Fruit fly (Drosophila melanogaster): Measurements from ENCODE around the gene CCKLR-17D3.

Gene CCKLR-17D3

DNA sequence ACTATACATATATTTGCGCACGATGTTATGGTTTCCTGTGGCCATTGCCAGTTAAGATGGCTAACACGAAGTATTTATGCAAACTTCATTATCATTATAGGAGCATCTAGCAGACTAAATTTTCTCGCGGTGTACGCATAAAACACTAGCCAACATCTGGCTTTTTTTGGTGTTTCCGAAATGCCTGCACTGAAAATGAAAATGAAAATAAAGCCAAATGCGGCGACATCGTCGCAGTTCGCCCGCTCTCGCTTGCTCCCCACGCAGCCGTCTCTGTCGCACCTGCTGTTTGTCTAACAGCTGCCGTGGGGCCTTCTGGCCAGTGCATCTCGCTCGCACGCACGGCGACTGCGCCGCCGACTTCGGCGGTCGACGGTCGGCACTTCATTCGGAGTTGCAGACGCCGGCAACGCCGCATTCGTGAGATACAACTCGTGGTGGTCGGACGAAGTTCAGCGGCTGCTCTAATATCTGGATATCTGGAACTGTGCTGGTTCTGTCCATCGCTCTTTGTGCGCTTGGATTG lies 1.1 kb upstream of the CCKLR-17D3 start, which contains the start of gene CG6891 (continued):
- TF ChIP-seq Lpt (GFP tag; optimal IDR thresholded peaks at IDR 0.05) (no peak), nau (GFP tag; optimal IDR thresholded peaks at IDR 0.05) (peak; percentile 19), Dad (GFP tag; optimal IDR thresholded peaks at IDR 0.05) (no peak), CG9215 (GFP tag; IDR thresholded peaks at IDR 0.05) (no peak), CG8089 (GFP tag; optimal IDR thresholded peaks at IDR 0.05) (peak; percentile 20), CG15601 (tag; optimal IDR thresholded peaks at IDR 0.05) (peak; percentile 33), gt (GFP tag; IDR thresholded peaks at IDR 0.05) (no peak), fd3F (GFP tag; optimal IDR thresholded peaks at IDR 0.05) (no peak), Oaz (GFP tag; IDR thresholded peaks at IDR 0.05) (no peak), Ravus (GFP tag; IDR thresholded peaks at IDR 0.05) (no peak), Aef1 (GFP tag; IDR thresholded peaks at IDR 0.05) (no peak), CG15696 (tag; optimal IDR thresholded peaks at IDR 0.05) (no peak), CG8281 (tag; optimal IDR thresholded peaks at IDR 0.05) (no peak), CG18619 (GFP tag; optimal IDR thresholded peaks at IDR 0.05) (no peak), Adf1 (GFP tag; IDR thresholded peaks at IDR 0.05) (peak; percentile 91), zf30C (GFP tag; optimal IDR thresholded peaks at IDR 0.05) (peak; percentile 76), Awh (GFP tag; IDR thresholded peaks at IDR 0.05) (no peak), nmo (GFP tag; optimal IDR thresholded peaks at IDR 0.05) (peak; percentile 49), ci (GFP tag; IDR thresholded peaks at IDR 0.05) (peak; percentile 69), salm (tag; optimal IDR thresholded peaks at IDR 0.05) (no peak), Hey (tag; optimal IDR thresholded peaks at IDR 0.05) (no peak), al (GFP tag; IDR thresholded peaks at IDR 0.05) (no peak), CG10274 (GFP tag; optimal IDR thresholded peaks at IDR 0.05) (no peak), Neu2 (GFP tag; optimal IDR thresholded peaks at IDR 0.05; ENCODE audit: borderline replicate concordance) (no peak), NfI (GFP tag; optimal IDR thresholded peaks at IDR 0.05) (peak; percentile 15), CG2875 (GFP tag; optimal IDR thresholded peaks at IDR 0.05) (peak; percentile 10), gcm (GFP tag; optimal IDR thresholded peaks at IDR 0.05) (peak; percentile 6), Trl (optimal IDR thresholded peaks at IDR 0.05) (no peak), Trl (GFP tag; optimal IDR thresholded peaks at IDR 0.05) (peak; percentile 19), ewg (GFP tag; optimal IDR thresholded peaks at IDR 0.05) (peak; percentile 25), CG12942 (GFP tag; optimal IDR thresholded peaks at IDR 0.05) (no peak), cas (GFP tag; IDR thresholded peaks at IDR 0.05) (no peak), CG18599 (GFP tag; optimal IDR thresholded peaks at IDR 0.05) (no peak), CG1529 (GFP tag; optimal IDR thresholded peaks at IDR 0.05) (peak; percentile 36), CG10654 (GFP tag; optimal IDR thresholded peaks at IDR 0.05) (no peak), CG10321 (GFP tag; IDR thresholded peaks at IDR 0.05) (peak; percentile 91), CG14965 (GFP tag; optimal IDR thresholded peaks at IDR 0.05; ENCODE audit: borderline replicate concordance) (no peak), CG13894 (tag; optimal IDR thresholded peaks at IDR 0.05) (no peak), CG8924 (tag; optimal IDR thresholded peaks at IDR 0.05) (no peak), br (optimal IDR thresholded peaks at IDR 0.05) (no peak), CG43689 (GFP tag; IDR thresholded peaks at IDR 0.05) (no peak), danr (GFP tag; IDR thresholded peaks at IDR 0.05) (no peak), CG8290 (GFP tag; optimal IDR thresholded peaks at IDR 0.05) (peak; percentile 58), CG8290 (tag; optimal IDR thresholded peaks at IDR 0.05) (peak in 1 of 2 experiments; percentile 54), unc-4 (GFP tag; IDR thresholded peaks at IDR 0.05; ENCODE audit: partially characterized antibody) (no peak), CG11696 (GFP tag; IDR thresholded peaks at IDR 0.05) (no peak), sug (tag; optimal IDR thresholded peaks at IDR 0.05) (peak; percentile 42), Gsc (GFP tag; IDR thresholded peaks at IDR 0.05) (no peak), Dp (GFP tag; optimal IDR thresholded peaks at IDR 0.05) (no peak), CG3163 (GFP tag; optimal IDR thresholded peaks at IDR 0.05) (no peak), HLH4C (GFP tag; IDR thresholded peaks at IDR 0.05; ENCODE audit: partially characterized antibody) (no peak), CG12744 (GFP tag; optimal IDR thresholded peaks at IDR 0.05) (no peak), Hr39 (optimal IDR thresholded peaks at IDR 0.05) (no peak)

Measured in whole organism, embryonic.